Worm (Caenorhabditis elegans) whole organism, L3 larva: ENCODE results near the gene col-87.

Source experiments
- R02D3.7 ChIP-seq: fragments of 150-350 bp; optimal IDR thresholded peaks from 2 replicates; lab custom pipeline; 2014; ENCODE audit warnings: missing biosample characterization, missing genetic modification characterization
- aly-2 ChIP-seq: fragments of 150-350 bp; optimal IDR thresholded peaks from 2 replicates; lab custom pipeline; 2014; ENCODE audit warnings: missing biosample characterization, missing genetic modification characterization
- ama-1 ChIP-seq: fragments of 150-350 bp; optimal IDR thresholded peaks from 2 replicates; lab custom pipeline; 2018
- ceh-16 ChIP-seq: sonication (generic microtip); optimal IDR thresholded peaks from 2 replicates; lab custom pipeline; 2017; ENCODE audit warnings: missing biosample characterization, missing genetic modification characterization
- ceh-82 ChIP-seq: fragments of 150-350 bp; optimal IDR thresholded peaks from 2 replicates; lab custom pipeline; 2014; ENCODE audit warnings: missing biosample characterization, missing genetic modification characterization
- ceh-9 ChIP-seq: sonication (generic microtip); optimal IDR thresholded peaks from 2 replicates; lab custom pipeline; 2018; ENCODE audit warnings: missing biosample characterization, missing genetic modification characterization
- egl-27 ChIP-seq: sonication (generic microtip); optimal IDR thresholded peaks from 4 replicates; lab custom pipeline; 2017; ENCODE audit warnings: missing biosample characterization, missing genetic modification reagents, missing genetic modification characterization
- egl-5 ChIP-seq: fragments of 150-350 bp; optimal IDR thresholded peaks from 2 replicates; lab custom pipeline; 2017; ENCODE audit warnings: missing biosample characterization, missing genetic modification reagents, missing genetic modification characterization, inconsistent platforms
- elt-2 ChIP-seq: sonication (generic microtip); optimal IDR thresholded peaks from 2 replicates; lab custom pipeline; 2016; ENCODE audit warnings: missing genetic modification reagents, mild to moderate bottlenecking, missing genetic modification characterization, missing compliant biosample characterization
- eor-1 ChIP-seq, 2 experiments: fragments of 150-350 bp; optimal IDR thresholded peaks; 2 replicates each; lab custom pipeline; 2014 to 2018; ENCODE audit warnings: missing biosample characterization in 2 of 2, missing genetic modification characterization in 2 of 2
- fkh-10 ChIP-seq: sonication (generic microtip); optimal IDR thresholded peaks from 2 replicates; lab custom pipeline; 2017; ENCODE audit warnings: missing biosample characterization, missing genetic modification reagents, missing genetic modification characterization
- fkh-2 ChIP-seq: fragments of 150-350 bp; optimal IDR thresholded peaks from 2 replicates; lab custom pipeline; 2014; ENCODE audit warnings: missing biosample characterization, missing genetic modification reagents, missing genetic modification characterization
- fos-1 ChIP-seq: fragments of 150-350 bp; optimal IDR thresholded peaks from 2 replicates; lab custom pipeline; 2014; ENCODE audit warnings: missing biosample characterization, missing genetic modification characterization
- hmg-11 ChIP-seq: sonication (generic microtip); optimal IDR thresholded peaks from 2 replicates; lab custom pipeline; 2016; ENCODE audit warnings: missing genetic modification characterization, missing compliant biosample characterization
- lin-15B ChIP-seq: fragments of 150-350 bp; optimal IDR thresholded peaks from 2 replicates; lab custom pipeline; 2014; ENCODE audit warnings: missing biosample characterization, missing genetic modification characterization
- lin-39 ChIP-seq: fragments of 150-350 bp; optimal IDR thresholded peaks from 2 replicates; lab custom pipeline; 2018; ENCODE audit warnings: missing biosample characterization, missing genetic modification reagents, missing genetic modification characterization
- lsy-12 ChIP-seq: sonication (generic microtip); optimal IDR thresholded peaks from 2 replicates; lab custom pipeline; 2016; ENCODE audit warnings: mild to moderate bottlenecking, missing genetic modification characterization, missing compliant biosample characterization
- mdl-1 ChIP-seq: fragments of 150-350 bp; optimal IDR thresholded peaks from 2 replicates; lab custom pipeline; 2014; ENCODE audit warnings: missing biosample characterization, missing genetic modification characterization
- mml-1 ChIP-seq: fragments of 150-350 bp; sonication (generic microtip); optimal IDR thresholded peaks from 3 replicates; lab custom pipeline; 2014; ENCODE audit warnings: missing biosample characterization, missing genetic modification characterization
- nfya-1 ChIP-seq: sonication (generic microtip); optimal IDR thresholded peaks from 2 replicates; lab custom pipeline; 2017; ENCODE audit warnings: missing genetic modification characterization, mild to moderate bottlenecking, missing compliant biosample characterization, antibody characterized with exemption, moderate library complexity; ENCODE audit not compliant: insufficient read depth
- nhr-11 ChIP-seq: fragments of 150-350 bp; optimal IDR thresholded peaks from 2 replicates; lab custom pipeline; 2014; ENCODE audit warnings: missing biosample characterization, missing genetic modification characterization
- nhr-12 ChIP-seq: fragments of 150-350 bp; optimal IDR thresholded peaks from 2 replicates; lab custom pipeline; 2014; ENCODE audit warnings: missing biosample characterization, missing genetic modification characterization
- nhr-23 ChIP-seq: fragments of 150-350 bp; optimal IDR thresholded peaks from 2 replicates; lab custom pipeline; 2014; ENCODE audit warnings: missing biosample characterization, missing genetic modification reagents, missing genetic modification characterization
- nhr-237 ChIP-seq: fragments of 150-350 bp; optimal IDR thresholded peaks from 2 replicates; lab custom pipeline; 2014; ENCODE audit warnings: missing biosample characterization, missing genetic modification characterization
- nhr-25 ChIP-seq: sonication (generic microtip); optimal IDR thresholded peaks from 2 replicates; lab custom pipeline; 2017; ENCODE audit warnings: missing biosample characterization, missing genetic modification characterization
- nhr-43 ChIP-seq: sonication (generic microtip); optimal IDR thresholded peaks from 2 replicates; lab custom pipeline; 2016; ENCODE audit warnings: mild to moderate bottlenecking, missing genetic modification characterization, missing compliant biosample characterization; ENCODE audit not compliant: poor library complexity, severe bottlenecking
- nhr-77 ChIP-seq: fragments of 150-350 bp; optimal IDR thresholded peaks from 2 replicates; lab custom pipeline; 2014; ENCODE audit warnings: missing biosample characterization, missing genetic modification characterization
- pha-4 ChIP-seq: fragments of 150-350 bp; optimal IDR thresholded peaks from 2 replicates; lab custom pipeline; 2014; ENCODE audit warnings: missing biosample characterization, missing genetic modification reagents, missing genetic modification characterization
- skn-1 ChIP-seq: fragments of 150-350 bp; optimal IDR thresholded peaks from 2 replicates; lab custom pipeline; 2014; ENCODE audit warnings: missing biosample characterization, missing genetic modification characterization
- snpc-4 ChIP-seq: fragments of 150-350 bp; optimal IDR thresholded peaks from 2 replicates; lab custom pipeline; 2014; ENCODE audit warnings: missing biosample characterization, missing genetic modification characterization
- tbx-2 ChIP-seq: sonication (generic microtip); optimal IDR thresholded peaks from 2 replicates; lab custom pipeline; 2016; ENCODE audit warnings: mild to moderate bottlenecking, missing genetic modification characterization, missing compliant biosample characterization
- unc-39 ChIP-seq: sonication (generic microtip); optimal IDR thresholded peaks from 4 replicates; lab custom pipeline; 2017; ENCODE audit warnings: missing biosample characterization, missing genetic modification characterization
- unc-62 ChIP-seq: fragments of 150-350 bp; sonication (generic microtip); optimal IDR thresholded peaks from 4 replicates; lab custom pipeline; 2014; ENCODE audit warnings: missing biosample characterization, missing genetic modification reagents, missing genetic modification characterization
- zag-1 ChIP-seq: fragments of 150-350 bp; optimal IDR thresholded peaks from 2 replicates; lab custom pipeline; 2014; ENCODE audit warnings: missing biosample characterization, missing genetic modification characterization
- ztf-11 ChIP-seq: fragments of 150-350 bp; optimal IDR thresholded peaks from 2 replicates; lab custom pipeline; 2014; ENCODE audit warnings: missing biosample characterization, missing genetic modification characterization
- ztf-4 ChIP-seq: fragments of 150-350 bp; optimal IDR thresholded peaks from 2 replicates; lab custom pipeline; 2014; ENCODE audit warnings: missing biosample characterization, missing genetic modification characterization

Gene col-87

ce11 chrII:14089796-14090372 is 4.6 kb downstream of the col-87 start:
- no peak for TF ChIP-seq tbx-2 (tag; lab: Kevin White, UChicago)
- peak; percentile 98 for TF ChIP-seq nfya-1
- TF ChIP-seq lsy-12 (tag; lab: Kevin White, UChicago) = no peak
- no peak for TF ChIP-seq pha-4 (tag; lab: Kevin White, UChicago)

- TF ChIP-seq snpc-4 = no peak
- no peak for TF ChIP-seq ztf-4 (tag; lab: Kevin White, UChicago)
- TF ChIP-seq ceh-16 (tag; lab: Kevin White, UChicago) = no peak
- TF ChIP-seq ama-1 = no peak
- TF ChIP-seq lsy-12 (tag; lab: Kevin White, UChicago) = no peak
- no peak for TF ChIP-seq hmg-11 (tag; lab: Kevin White, UChicago)
- no peak for TF ChIP-seq nhr-237 (tag; lab: Kevin White, UChicago)
- no peak for TF ChIP-seq ceh-82
- no peak for TF ChIP-seq ztf-11 (tag; lab: Kevin White, UChicago)
- no peak for TF ChIP-seq skn-1 (tag; lab: Kevin White, UChicago)
These were observed 7.6 kb downstream of the col-87 start for ce11 chrII:14086931-14087330.

ce11 chrII:14077823-14078222 is 16.7 kb downstream of the col-87 start:
- TF ChIP-seq lin-15B (tag; lab: Kevin White, UChicago) (no peak), fkh-10 (no peak), ztf-11 (tag; lab: Kevin White, UChicago) (no peak), nhr-77 (tag; lab: Kevin White, UChicago) (no peak), mdl-1 (tag; lab: Kevin White, UChicago) (no peak), egl-27 (tag; lab: Kevin White, UChicago) (no peak), aly-2 (tag; lab: Kevin White, UChicago) (no peak)

ce11 chrII:14074825-14075224 is 19.7 kb downstream of the col-87 start:
- TF ChIP-seq hmg-11 (tag; lab: Kevin White, UChicago) (no peak), tbx-2 (tag; lab: Kevin White, UChicago) (no peak), elt-2 (tag; lab: Kevin White, UChicago) (no peak), nhr-23 (tag; lab: Kevin White, UChicago) (no peak), lin-39 (tag; lab: Kevin White, UChicago) (no peak), ceh-9 (tag; lab: Kevin White, UChicago) (no peak), nfya-1 (no peak), fkh-10 (no peak)
- TF ChIP-seq, all 47 proteins: peak for 0

- TF ChIP-seq mml-1 (tag; lab: Kevin White, UChicago) = no peak
- no peak for TF ChIP-seq nhr-25 (tag; lab: Kevin White, UChicago)
- TF ChIP-seq unc-39 (tag; lab: Kevin White, UChicago) = no peak
- no peak for TF ChIP-seq snpc-4
- no peak for TF ChIP-seq egl-5 (tag; lab: Kevin White, UChicago)
- TF ChIP-seq eor-1 (tag; optimal IDR thresholded peaks at IDR 0.05; lab: Kevin White, UChicago) = no peak
- no peak for TF ChIP-seq egl-27 (tag; lab: Kevin White, UChicago)
- no peak for TF ChIP-seq mdl-1 (tag; lab: Kevin White, UChicago)
- TF ChIP-seq nhr-23 (tag; lab: Kevin White, UChicago) = no peak
- TF ChIP-seq fkh-2 = no peak
These were observed 25.9 kb downstream of the col-87 start, which contains the start of gene xrn-1 for ce11 chrII:14068607-14069006. Gene xrn-1 (plus strand): TSS chrII:14068907.

ce11 chrII:14065486-14065885 is 29.0 kb downstream of the col-87 start:
- TF ChIP-seq ceh-82 = no peak
- TF ChIP-seq R02D3.7 (tag; lab: Kevin White, UChicago) = no peak
- no peak for TF ChIP-seq ceh-16 (tag; lab: Kevin White, UChicago)
- TF ChIP-seq fkh-10 = no peak
- no peak for TF ChIP-seq unc-39 (tag; lab: Kevin White, UChicago)
- TF ChIP-seq nhr-77 (tag; lab: Kevin White, UChicago) = no peak
- TF ChIP-seq nhr-11 (tag; lab: Kevin White, UChicago) = no peak
- TF ChIP-seq unc-62 (GFP tag; lab: Kevin White, UChicago) = no peak
- no peak for TF ChIP-seq fkh-2
- TF ChIP-seq nhr-43 (tag; lab: Kevin White, UChicago) = no peak
- TF ChIP-seq nhr-12 (tag; lab: Kevin White, UChicago) = no peak
- TF ChIP-seq mdl-1 (tag; lab: Kevin White, UChicago) = no peak
- no peak for TF ChIP-seq fos-1 (tag; lab: Kevin White, UChicago)
- no peak for TF ChIP-seq zag-1
- TF ChIP-seq ztf-4 (tag; lab: Kevin White, UChicago) = no peak
